Worm (Caenorhabditis elegans): Measurements from ENCODE around the gene C13A10.2.

ce11 chrII:1320987-1321807, 36.6 kb downstream of the C13A10.2 start, which contains the start of gene vig-1:
- TF ChIP-seq ama-1 (optimal IDR thresholded peaks at IDR 0.05) (no peak), flt-1 (GFP tag; IDR thresholded peaks at IDR 0.05) (no peak), hmbx-1 (tag; optimal IDR thresholded peaks at IDR 0.05) (no peak), pes-1 (GFP tag; IDR thresholded peaks at IDR 0.05) (no peak), ceh-13 (GFP tag; optimal IDR thresholded peaks at IDR 0.05) (no peak), B0310.2 (tag; optimal IDR thresholded peaks at IDR 0.05) (no peak), aly-1 (tag; optimal IDR thresholded peaks at IDR 0.05) (no peak), ceh-36 (tag; optimal IDR thresholded peaks at IDR 0.05) (no peak), scrt-1 (GFP tag; IDR thresholded peaks at IDR 0.05) (no peak), hnd-1 (tag; optimal IDR thresholded peaks at IDR 0.05) (no peak)

All from whole organism, early embryonic.